Fruit fly (Drosophila melanogaster) whole organism, pupa: ENCODE measurements around the gene CG13842.

Source experiments
- CG12605 ChIP-seq: fragments of 200-800 bp; sonication (Bioruptor generic); IDR thresholded peaks from 2 replicates; pipeline ENCODE4 v1.3.6; 2022; ENCODE audit warnings: missing biosample characterization, missing genetic modification characterization
- CG13204 ChIP-seq: fragments of 200-800 bp; sonication (Bioruptor generic); optimal IDR thresholded peaks from 2 replicates; lab custom pipeline; 2018; ENCODE audit warnings: missing biosample characterization, mild to moderate bottlenecking, missing genetic modification characterization, moderate library complexity
- CG14655 ChIP-seq: fragments of 200-800 bp; sonication (Bioruptor generic); optimal IDR thresholded peaks from 3 replicates; lab custom pipeline; 2017; ENCODE audit warnings: mild to moderate bottlenecking, missing biosample characterization, missing genetic modification reagents, missing genetic modification characterization
- CG17806 ChIP-seq: fragments of 200-800 bp; sonication (Bioruptor generic); optimal IDR thresholded peaks from 2 replicates; lab custom pipeline; 2018; ENCODE audit warnings: missing biosample characterization, mild to moderate bottlenecking, missing genetic modification characterization, moderate library complexity
- CG34367 ChIP-seq: fragments of 200-800 bp; sonication (Bioruptor generic); optimal IDR thresholded peaks from 2 replicates; lab custom pipeline; 2018; ENCODE audit warnings: missing biosample characterization, mild to moderate bottlenecking, missing genetic modification characterization
- CG4496 ChIP-seq: fragments of 200-800 bp; sonication (Bioruptor generic); IDR thresholded peaks from 3 replicates; pipeline ENCODE4 v1.3.6; 2022; ENCODE audit warnings: missing biosample characterization, missing genetic modification characterization
- CG8301 ChIP-seq: fragments of 200-800 bp; sonication (Bioruptor generic); optimal IDR thresholded peaks from 2 replicates; lab custom pipeline; 2018; ENCODE audit warnings: missing biosample characterization, mild to moderate bottlenecking, missing genetic modification characterization
- D1 ChIP-seq: fragments of 200-800 bp; sonication (Bioruptor generic); optimal IDR thresholded peaks from 2 replicates; lab custom pipeline; 2018; ENCODE audit warnings: missing biosample characterization, mild to moderate bottlenecking, missing genetic modification characterization, moderate library complexity
- EcR ChIP-seq: fragments of 200-800 bp; sonication (Bioruptor generic); optimal IDR thresholded peaks from 3 replicates; lab custom pipeline; 2019; ENCODE audit warnings: missing biosample characterization, missing genetic modification characterization, mild to moderate bottlenecking, moderate library complexity, missing genetic modification reagents
- Pif1B ChIP-seq: fragments of 200-800 bp; sonication (Bioruptor generic); optimal IDR thresholded peaks from 3 replicates; lab custom pipeline; 2016; ENCODE audit warnings: missing biosample characterization, missing genetic modification characterization
- fd96Ca ChIP-seq: fragments of 200-800 bp; sonication (Bioruptor generic); IDR thresholded peaks from 3 replicates; pipeline ENCODE4 v1.3.6; 2022; ENCODE audit warnings: missing biosample characterization, missing genetic modification characterization
- gl ChIP-seq: fragments of 200-800 bp; sonication (Bioruptor generic); optimal IDR thresholded peaks from 2 replicates; lab custom pipeline; 2018; ENCODE audit warnings: missing biosample characterization, mild to moderate bottlenecking, missing genetic modification characterization
- rn ChIP-seq: fragments of 200-800 bp; sonication (Bioruptor generic); IDR thresholded peaks from 2 replicates; pipeline ENCODE4 v1.3.6; 2022; ENCODE audit warnings: missing biosample characterization, missing genetic modification characterization

dm6 chr3R:22663115-22663514 is 44.0 kb downstream of the CG13842 start:
- TF ChIP-seq gl (tag; lab: Kevin White, UChicago) (no peak), CG14655 (GFP tag; lab: Kevin White, UChicago) (peak; percentile 37), CG13204 (no peak), CG17806 (no peak), rn (GFP tag; lab: Robert Waterston, UW) (no peak), Pif1B (GFP tag; lab: Kevin White, UChicago) (no peak), CG34367 (peak; percentile 61), fd96Ca (GFP tag; lab: Robert Waterston, UW) (no peak), EcR (GFP tag; lab: Kevin White, UChicago) (no peak), D1 (no peak), CG12605 (GFP tag; lab: Robert Waterston, UW) (no peak), CG8301 (tag; lab: Kevin White, UChicago) (peak; percentile 45), CG4496 (GFP tag; lab: Robert Waterston, UW) (peak; percentile 68)
